Worm (Caenorhabditis elegans) whole organism, young adult: ENCODE results near the gene F27D9.13.
"Not testable (repeated sequence)": the region's sequence is repeated elsewhere in the genome, so short reads cannot be mapped to it uniquely, and the experiment has no call there.

Experiments used
- F23B12.7 ChIP-seq: sonication (generic microtip); optimal IDR thresholded peaks from 2 replicates; lab custom pipeline; 2017; ENCODE audit warnings: missing genetic modification characterization, mild to moderate bottlenecking, missing compliant biosample characterization, antibody characterized with exemption, moderate library complexity; ENCODE audit not compliant: insufficient read depth
- F57C9.4 ChIP-seq: sonication (generic microtip); optimal IDR thresholded peaks from 2 replicates; lab custom pipeline; 2017; ENCODE audit warnings: mild to moderate bottlenecking, missing genetic modification characterization, missing compliant biosample characterization
- K11D2.4 ChIP-seq: fragments of 200-800 bp; sonication (Bioruptor generic); IDR thresholded peaks from 2 replicates; pipeline ENCODE4 v1.3.6; 2022; ENCODE audit warnings: missing genetic modification reagents, missing genetic modification characterization, missing compliant biosample characterization
- K12H6.12 ChIP-seq: fragments of 200-800 bp; sonication (Bioruptor generic); optimal IDR thresholded peaks from 2 replicates; lab custom pipeline; 2018; ENCODE audit warnings: mild to moderate bottlenecking, missing genetic modification characterization, missing compliant biosample characterization
- Y53G8AR.9 ChIP-seq: fragments of 200-800 bp; sonication (Bioruptor generic); conservative IDR thresholded peaks from 2 replicates; pipeline ENCODE4 v1.3.6; 2022; ENCODE audit warnings: missing genetic modification reagents, missing genetic modification characterization, missing compliant biosample characterization
- Y56A3A.18 ChIP-seq: fragments of 200-800 bp; sonication (Bioruptor generic); IDR thresholded peaks from 2 replicates; pipeline ENCODE4 v1.3.6; 2022; ENCODE audit warnings: missing genetic modification reagents, missing genetic modification characterization, missing compliant biosample characterization
- Y79H2A.3 ChIP-seq: fragments of 200-800 bp; sonication (Bioruptor generic); conservative IDR thresholded peaks from 2 replicates; pipeline ENCODE4 v1.3.6; 2022; ENCODE audit warnings: missing genetic modification reagents, missing genetic modification characterization, missing compliant biosample characterization
- attf-3 ChIP-seq: fragments of 200-800 bp; sonication (Bioruptor generic); conservative IDR thresholded peaks from 2 replicates; pipeline ENCODE4 v1.3.6; 2022; ENCODE audit warnings: missing genetic modification reagents, missing genetic modification characterization, missing compliant biosample characterization
- attf-5 ChIP-seq: fragments of 200-800 bp; sonication (Bioruptor generic); optimal IDR thresholded peaks from 2 replicates; lab custom pipeline; 2018; ENCODE audit warnings: mild to moderate bottlenecking, missing genetic modification characterization, missing compliant biosample characterization
- cebp-1 ChIP-seq, 2 experiments: fragments of 200-800 bp in 1 of 2; sonication (Bioruptor generic) in 1 of 2; sonication (generic microtip) in 1 of 2; IDR thresholded peaks in 1 of 2; optimal IDR thresholded peaks in 1 of 2; 2 replicates each; pipeline versions ENCODE4 v1.3.6 to Lab custom; 2017 to 2022; ENCODE audit warnings: missing compliant biosample characterization in 2 of 2, missing genetic modification characterization in 2 of 2, mild to moderate bottlenecking in 1 of 2, missing genetic modification reagents in 1 of 2, moderate library complexity in 1 of 2
- ceh-79 ChIP-seq: sonication (generic microtip); optimal IDR thresholded peaks from 2 replicates; lab custom pipeline; 2017; ENCODE audit warnings: mild to moderate bottlenecking, missing genetic modification characterization, missing compliant biosample characterization
- die-1 ChIP-seq: sonication (generic microtip); optimal IDR thresholded peaks from 2 replicates; lab custom pipeline; 2016; ENCODE audit warnings: missing genotype, mild to moderate bottlenecking, missing genetic modification characterization, missing compliant biosample characterization
- dpff-1 ChIP-seq: sonication (generic microtip); optimal IDR thresholded peaks from 2 replicates; lab custom pipeline; 2017; ENCODE audit warnings: mild to moderate bottlenecking, missing genetic modification characterization, missing compliant biosample characterization
- egl-18 ChIP-seq: fragments of 200-800 bp; sonication (Bioruptor generic); IDR thresholded peaks from 2 replicates; pipeline ENCODE4 v1.3.6; 2022; ENCODE audit warnings: missing genetic modification reagents, missing genetic modification characterization, missing compliant biosample characterization
- egl-44 ChIP-seq: fragments of 200-800 bp; sonication (Bioruptor generic); IDR thresholded peaks from 2 replicates; pipeline ENCODE4 v1.3.6; 2022; ENCODE audit warnings: missing genetic modification reagents, missing genetic modification characterization, missing compliant biosample characterization
- ekl-4 ChIP-seq: fragments of 200-800 bp; sonication (Bioruptor generic); IDR thresholded peaks from 2 replicates; pipeline ENCODE4 v1.3.6; 2022; ENCODE audit warnings: missing genetic modification reagents, missing genetic modification characterization, missing compliant biosample characterization
- hmg-20 ChIP-seq: fragments of 200-800 bp; sonication (Bioruptor generic); IDR thresholded peaks from 2 replicates; pipeline ENCODE4 v1.3.6; 2022; ENCODE audit warnings: missing genetic modification reagents, missing genetic modification characterization, missing compliant biosample characterization
- let-607 ChIP-seq, 2 experiments: fragments of 200-800 bp in 1 of 2; sonication (Bioruptor generic) in 1 of 2; sonication (generic microtip) in 1 of 2; optimal IDR thresholded peaks; 2 replicates each; lab custom pipeline; 2016 to 2018; ENCODE audit warnings: mild to moderate bottlenecking in 2 of 2, missing compliant biosample characterization in 2 of 2, missing genetic modification characterization in 2 of 2, moderate library complexity in 2 of 2, missing genotype in 1 of 2
- lir-1 ChIP-seq: fragments of 200-800 bp; sonication (Bioruptor generic); conservative IDR thresholded peaks from 2 replicates; pipeline ENCODE4 v1.3.6; 2022; ENCODE audit warnings: missing genetic modification reagents, missing genetic modification characterization, missing compliant biosample characterization
- lsl-1 ChIP-seq: fragments of 200-800 bp; sonication (Bioruptor generic); optimal IDR thresholded peaks from 2 replicates; lab custom pipeline; 2018; ENCODE audit warnings: mild to moderate bottlenecking, missing genetic modification characterization, moderate library complexity, missing compliant biosample characterization
- madf-10 ChIP-seq: sonication (generic microtip); optimal IDR thresholded peaks from 2 replicates; lab custom pipeline; 2016; ENCODE audit warnings: mild to moderate bottlenecking, missing genetic modification characterization, missing compliant biosample characterization
- mxl-1 ChIP-seq: sonication (generic microtip); optimal IDR thresholded peaks from 2 replicates; lab custom pipeline; 2016; ENCODE audit warnings: missing genetic modification characterization, missing compliant biosample characterization
- nhr-27 ChIP-seq: fragments of 200-800 bp; sonication (Bioruptor generic); optimal IDR thresholded peaks from 2 replicates; lab custom pipeline; 2018; ENCODE audit warnings: mild to moderate bottlenecking, missing genetic modification characterization, moderate library complexity, missing compliant biosample characterization
- nhr-80 ChIP-seq: sonication (generic microtip); optimal IDR thresholded peaks from 2 replicates; lab custom pipeline; 2016; ENCODE audit warnings: missing genetic modification characterization, missing compliant biosample characterization
- rec-8 ChIP-seq, 2 experiments: sonication (generic microtip); optimal IDR thresholded peaks; 2 replicates each; lab custom pipeline; 2016; ENCODE audit warnings: mild to moderate bottlenecking in 2 of 2, missing genetic modification characterization in 2 of 2, missing genetic modification reagents in 2 of 2, missing genotype in 2 of 2, missing biosample characterization in 1 of 2, missing compliant biosample characterization in 1 of 2, moderate library complexity in 1 of 2
- sea-2 ChIP-seq: fragments of 200-800 bp; sonication (Bioruptor generic); IDR thresholded peaks from 2 replicates; pipeline ENCODE4 v1.3.6; 2022; ENCODE audit warnings: missing genetic modification characterization, missing compliant biosample characterization
- snpc-1.1 ChIP-seq: sonication (generic microtip); optimal IDR thresholded peaks from 2 replicates; lab custom pipeline; 2017; ENCODE audit warnings: missing genetic modification characterization, mild to moderate bottlenecking, missing compliant biosample characterization, antibody characterized with exemption, moderate library complexity, missing genotype, missing genetic modification reagents; ENCODE audit not compliant: insufficient read depth
- snpc-3.4 ChIP-seq: sonication (generic microtip); optimal IDR thresholded peaks from 2 replicates; lab custom pipeline; 2017; ENCODE audit warnings: missing genetic modification characterization, mild to moderate bottlenecking, missing compliant biosample characterization, antibody characterized with exemption, moderate library complexity, missing genotype, missing genetic modification reagents
- snpc-4 ChIP-seq, 5 experiments: fragments of 150-350 bp in 1 of 5; sonication (generic microtip) in 4 of 5; optimal IDR thresholded peaks; 2 replicates each; lab custom pipeline; 2014 to 2018; ENCODE audit warnings: missing genetic modification characterization in 5 of 5, missing biosample characterization in 3 of 5, antibody characterized with exemption in 2 of 5, mild to moderate bottlenecking in 2 of 5, missing compliant biosample characterization in 2 of 5, missing genotype in 2 of 5, moderate library complexity in 2 of 5, missing genetic modification reagents in 1 of 5
- tlf-1 ChIP-seq: fragments of 200-800 bp; sonication (Bioruptor generic); optimal IDR thresholded peaks from 2 replicates; lab custom pipeline; 2018; ENCODE audit warnings: mild to moderate bottlenecking, missing genetic modification characterization, missing compliant biosample characterization
- ztf-22 ChIP-seq: fragments of 200-800 bp; sonication (Bioruptor generic); optimal IDR thresholded peaks from 2 replicates; lab custom pipeline; 2018; ENCODE audit warnings: mild to moderate bottlenecking, missing genetic modification characterization, moderate library complexity, missing compliant biosample characterization
- ztf-25 ChIP-seq: fragments of 200-800 bp; sonication (Bioruptor generic); IDR thresholded peaks from 2 replicates; pipeline ENCODE4 v1.3.6; 2022; ENCODE audit warnings: missing genetic modification reagents, missing genetic modification characterization, missing compliant biosample characterization
- ztf-6 ChIP-seq: fragments of 200-800 bp; sonication (Bioruptor generic); IDR thresholded peaks from 2 replicates; pipeline ENCODE4 v1.3.6; 2022; ENCODE audit warnings: missing genetic modification reagents, missing genetic modification characterization, missing compliant biosample characterization

The F27D9.13 gene

DNA sequence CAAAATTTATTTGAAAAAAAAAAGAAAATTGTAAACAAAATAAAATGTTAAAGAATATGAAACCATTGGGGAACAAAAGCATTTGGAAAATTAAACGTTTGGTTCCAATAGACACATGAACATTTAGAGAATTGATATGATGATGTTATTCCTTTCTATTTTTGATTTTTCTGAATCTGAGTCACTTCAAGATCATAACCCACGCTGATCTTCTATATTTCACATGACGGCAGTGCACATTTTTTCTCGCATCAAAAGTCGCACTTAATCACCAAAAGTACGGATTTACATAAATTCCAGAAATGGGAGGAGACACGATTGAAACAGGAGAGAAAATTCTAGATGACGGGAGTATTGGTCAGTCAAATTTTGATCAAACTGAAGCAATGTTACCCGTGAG lies 5.4 kb upstream of the F27D9.13 start, which contains the start of gene F27D9.2 (continued):
- no peak for TF ChIP-seq Y79H2A.3 (GFP tag; lab: Robert Waterston, UW)

DNA sequence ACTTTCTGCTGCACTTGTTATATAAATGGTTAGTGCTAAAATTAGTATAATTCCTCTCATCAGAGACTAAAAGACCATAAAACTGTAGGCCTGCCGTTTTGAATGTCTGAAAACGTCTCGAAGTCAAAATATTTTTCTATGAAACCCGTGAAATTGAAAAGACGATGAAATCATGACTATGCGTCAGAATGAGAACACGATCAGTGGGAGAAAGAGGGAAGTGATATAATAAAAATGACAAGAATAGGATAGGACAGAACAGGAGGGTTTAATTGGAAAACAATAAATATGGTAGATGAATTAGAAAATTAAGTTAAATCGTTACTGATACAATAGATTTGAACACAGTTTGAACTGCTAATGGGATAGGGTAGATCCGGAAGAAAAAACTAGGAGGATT lies 3.4 kb upstream of the F27D9.13 start, which contains the start of gene F27D9.7:
TSS of gene F27D9.7 (minus strand) at position 101 of the 400 bp plus-strand sequence.
- no peak for TF ChIP-seq tlf-1
- no peak for TF ChIP-seq K12H6.12 (tag; lab: Kevin White, UChicago)
- TF ChIP-seq ztf-25 (GFP tag; lab: Robert Waterston, UW) = no peak
- TF ChIP-seq ztf-6 (GFP tag; lab: Robert Waterston, UW) = no peak
- TF ChIP-seq, all 124 proteins: peak for 0

DNA sequence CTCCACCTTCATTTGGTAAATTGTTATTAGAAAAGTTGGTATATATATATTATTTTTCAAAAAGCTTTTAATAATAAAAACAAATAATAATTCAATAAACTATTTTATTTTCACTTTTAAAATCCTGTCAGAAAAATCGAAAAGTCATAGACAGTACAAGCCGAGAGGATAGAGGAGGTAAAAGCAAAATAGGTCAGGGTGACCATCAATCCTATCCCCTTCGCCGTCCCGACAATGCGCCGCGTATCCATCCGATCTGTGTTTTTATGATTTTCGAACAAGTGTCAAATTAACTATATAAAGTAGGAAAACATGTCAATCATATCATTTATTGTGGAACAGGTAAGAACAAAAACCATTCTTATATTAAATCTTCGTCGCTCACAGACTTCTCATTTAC lies 1.8 kb downstream of the F27D9.13 start:
- TF ChIP-seq egl-44 (GFP tag; lab: Robert Waterston, UW) (no peak), F57C9.4 (tag; lab: Kevin White, UChicago) (no peak), ztf-22 (no peak), lir-1 (GFP tag; lab: Robert Waterston, UW) (no peak), ceh-79 (tag; lab: Kevin White, UChicago) (no peak), cebp-1 (GFP tag; IDR thresholded peaks at IDR 0.05; lab: Robert Waterston, UW) (no peak), cebp-1 (tag; optimal IDR thresholded peaks at IDR 0.05; lab: Kevin White, UChicago) (no peak), let-607 (tag; optimal IDR thresholded peaks at IDR 0.05; lab: Kevin White, UChicago) (no peak), snpc-3.4 (tag; lab: Kevin White, UChicago) (no peak), attf-5 (no peak), Y56A3A.18 (no peak), F23B12.7 (tag; lab: Kevin White, UChicago) (no peak), hmg-20 (GFP tag; lab: Robert Waterston, UW) (no peak), nhr-27 (no peak), rec-8 (tag; optimal IDR thresholded peaks at IDR 0.05; lab: Kevin White, UChicago) (no peak), attf-3 (GFP tag; lab: Robert Waterston, UW) (no peak)

DNA sequence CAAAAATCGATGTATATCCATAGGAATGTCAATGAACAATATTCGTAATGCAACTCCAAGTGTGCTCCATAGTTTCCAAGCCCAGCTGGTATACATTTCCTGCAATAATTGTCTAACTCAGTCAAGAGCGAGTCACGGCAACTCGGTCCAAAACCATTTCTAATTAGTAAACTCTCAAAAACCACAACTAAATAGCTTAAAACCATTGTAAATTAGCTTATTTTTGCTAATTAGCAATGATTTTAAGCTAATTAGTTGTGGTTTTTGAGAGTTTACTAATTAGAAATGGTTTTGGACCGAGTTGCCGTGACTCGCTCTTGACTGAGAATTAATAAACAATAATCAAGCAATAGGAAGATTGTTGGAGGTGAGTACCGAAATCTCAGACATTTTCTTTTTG lies 2.4 kb downstream of the F27D9.13 start, which contains the start of gene dhs-29:
TSS of gene dhs-29 (minus strand) at position 101 of the 400 bp plus-strand sequence.
- not testable (repeated sequence) for TF ChIP-seq K11D2.4; die-1 (tag; lab: Kevin White, UChicago); madf-10 (tag; lab: Kevin White, UChicago)

DNA sequence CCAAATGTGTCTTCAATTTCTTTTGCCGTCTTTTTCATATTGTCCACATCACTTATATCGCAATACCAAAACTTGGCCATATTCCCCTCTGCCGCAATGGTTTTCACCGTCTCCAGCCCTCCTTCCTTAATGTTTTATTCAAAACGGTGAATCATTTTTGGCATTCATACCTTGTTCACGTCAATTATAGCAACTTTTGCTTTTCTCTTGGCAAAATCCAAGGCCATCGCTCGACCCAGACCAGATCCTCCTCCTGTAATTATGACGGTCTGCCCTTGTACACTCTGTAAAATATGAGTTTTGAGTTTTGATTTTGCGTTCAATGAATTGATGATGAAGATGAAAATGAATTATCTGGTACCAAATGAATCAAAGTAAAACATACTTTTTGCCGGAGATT lies 2.8 kb downstream of the F27D9.13 start:
- TF ChIP-seq sea-2 (GFP tag; lab: Robert Waterston, UW) = no peak
- TF ChIP-seq Y79H2A.3 (GFP tag; lab: Robert Waterston, UW) = no peak
- no peak for TF ChIP-seq nhr-80 (tag; lab: Kevin White, UChicago)
- no peak for TF ChIP-seq snpc-1.1 (tag; lab: Kevin White, UChicago)
- no peak for TF ChIP-seq Y53G8AR.9 (GFP tag; lab: Robert Waterston, UW)
- TF ChIP-seq snpc-4 (GFP tag; optimal IDR thresholded peaks at IDR 0.05; lab: Kevin White, UChicago) = no peak
- no peak for TF ChIP-seq snpc-4 (tag; optimal IDR thresholded peaks at IDR 0.05; lab: Kevin White, UChicago)
- no peak for TF ChIP-seq lsl-1 (GFP tag; lab: Kevin White, UChicago)
- no peak for TF ChIP-seq tlf-1
- TF ChIP-seq egl-18 (GFP tag; lab: Robert Waterston, UW) = no peak
- no peak for TF ChIP-seq ekl-4
- TF ChIP-seq mxl-1 (tag; lab: Kevin White, UChicago) = no peak
- no peak for TF ChIP-seq dpff-1 (tag; lab: Kevin White, UChicago)
- TF ChIP-seq, all 124 proteins: peak for 0
